Worm (Caenorhabditis elegans): ENCODE data around the gene C37C3.12.

Gene C37C3.12

ce11 chrV:7854603-7855002, 15.2 kb upstream of the C37C3.12 start, which contains the start of the genes C37C3.9 and C37C3.18 (continued):
- TF ChIP-seq C38D4.7 (GFP tag; optimal IDR thresholded peaks at IDR 0.05), result no peak
- TF ChIP-seq pax-1 (tag; optimal IDR thresholded peaks at IDR 0.05), result no peak
- TF ChIP-seq ceh-31 (tag; optimal IDR thresholded peaks at IDR 0.05), result peak; percentile 42
- TF ChIP-seq lim-6 (tag; optimal IDR thresholded peaks at IDR 0.05), result no peak
- TF ChIP-seq F13H6.1 (tag; optimal IDR thresholded peaks at IDR 0.05), result no peak
- TF ChIP-seq pros-1 (tag; optimal IDR thresholded peaks at IDR 0.05), result no peak
- no peak for TF ChIP-seq ets-4 (tag; optimal IDR thresholded peaks at IDR 0.05)
- TF ChIP-seq che-1 (tag; optimal IDR thresholded peaks at IDR 0.05), result no peak
- peak; percentile 73 for TF ChIP-seq unc-55 (GFP tag; optimal IDR thresholded peaks at IDR 0.05)

ce11 chrV:7853900-7854299, 14.5 kb upstream of the C37C3.12 start:
- TF ChIP-seq C08G9.2 (tag; optimal IDR thresholded peaks at IDR 0.05) (no peak), pqm-1 (tag; optimal IDR thresholded peaks at IDR 0.05) (no peak), rnt-1 (tag; optimal IDR thresholded peaks at IDR 0.05) (no peak), K09A11.1 (tag; optimal IDR thresholded peaks at IDR 0.05; ENCODE audit: insufficient read depth) (no peak), ztf-16 (tag; optimal IDR thresholded peaks at IDR 0.05) (no peak), ahr-1 (tag; optimal IDR thresholded peaks at IDR 0.05) (no peak), hlh-15 (tag; optimal IDR thresholded peaks at IDR 0.05) (no peak), K02D7.2 (tag; optimal IDR thresholded peaks at IDR 0.05) (no peak), ceh-34 (tag; optimal IDR thresholded peaks at IDR 0.05) (no peak), ceh-2 (tag; optimal IDR thresholded peaks at IDR 0.05) (no peak), ceh-19 (GFP tag; optimal IDR thresholded peaks at IDR 0.05) (no peak), odd-2 (tag; optimal IDR thresholded peaks at IDR 0.05) (no peak), ets-4 (tag; optimal IDR thresholded peaks at IDR 0.05) (no peak), pag-3 (tag; optimal IDR thresholded peaks at IDR 0.05; ENCODE audit: borderline replicate concordance) (no peak), lim-6 (tag; optimal IDR thresholded peaks at IDR 0.05) (no peak)

ce11 chrV:7852078-7852477, 12.7 kb upstream of the C37C3.12 start:
- TF ChIP-seq rnt-1 (tag; optimal IDR thresholded peaks at IDR 0.05) (no peak), ets-4 (tag; optimal IDR thresholded peaks at IDR 0.05) (no peak), ceh-24 (tag; optimal IDR thresholded peaks at IDR 0.05) (no peak), madf-2 (tag; optimal IDR thresholded peaks at IDR 0.05) (no peak), fkh-10 (GFP tag; optimal IDR thresholded peaks at IDR 0.05) (no peak), C38D4.7 (GFP tag; optimal IDR thresholded peaks at IDR 0.05) (no peak), unc-42 (tag; optimal IDR thresholded peaks at IDR 0.05) (no peak), pha-2 (tag; optimal IDR thresholded peaks at IDR 0.05) (no peak), tbx-2 (tag; optimal IDR thresholded peaks at IDR 0.05) (no peak), ceh-2 (tag; optimal IDR thresholded peaks at IDR 0.05) (no peak), ama-1 (optimal IDR thresholded peaks at IDR 0.05) (no peak), ceh-45 (GFP tag; IDR thresholded peaks at IDR 0.05) (no peak), pat-9 (tag; optimal IDR thresholded peaks at IDR 0.05) (no peak), ahr-1 (tag; optimal IDR thresholded peaks at IDR 0.05) (no peak), eyg-1 (tag; optimal IDR thresholded peaks at IDR 0.05) (no peak), nhr-232 (tag; optimal IDR thresholded peaks at IDR 0.05) (no peak), F13H6.1 (tag; optimal IDR thresholded peaks at IDR 0.05) (no peak)

- TF ChIP-seq zip-5 (tag; optimal IDR thresholded peaks at IDR 0.05) (no peak), hlh-30 (tag; optimal IDR thresholded peaks at IDR 0.05; ENCODE audit: insufficient read depth) (peak; percentile 72), hlh-15 (tag; optimal IDR thresholded peaks at IDR 0.05) (no peak), fax-1 (tag; optimal IDR thresholded peaks at IDR 0.05) (no peak), ceh-6 (GFP tag; optimal IDR thresholded peaks at IDR 0.05) (no peak), unc-86 (tag; optimal IDR thresholded peaks at IDR 0.05) (no peak), ceh-18 (tag; optimal IDR thresholded peaks at IDR 0.05) (no peak), tbx-2 (tag; optimal IDR thresholded peaks at IDR 0.05) (no peak), pha-2 (tag; optimal IDR thresholded peaks at IDR 0.05) (no peak), unc-42 (tag; optimal IDR thresholded peaks at IDR 0.05) (peak; percentile 5), madf-2 (tag; optimal IDR thresholded peaks at IDR 0.05) (no peak), hlh-8 (tag; optimal IDR thresholded peaks at IDR 0.05) (no peak), dve-1 (tag; optimal IDR thresholded peaks at IDR 0.05) (no peak), ahr-1 (tag; optimal IDR thresholded peaks at IDR 0.05) (no peak)
These were observed 8.9 kb upstream of the C37C3.12 start for ce11 chrV:7848251-7848650.

All from whole organism, late embryonic.